Worm (Caenorhabditis elegans) whole organism, L2 larva: ENCODE measurements around the gene sri-78.
"Not testable (repeated sequence)": the region's sequence is repeated elsewhere in the genome, so short reads cannot be mapped to it uniquely, and the experiment has no call there.

Experiments used
- C34F6.9 ChIP-seq: fragments of 150-350 bp; optimal IDR thresholded peaks from 2 replicates; lab custom pipeline; 2014; ENCODE audit warnings: missing biosample characterization, missing genetic modification characterization
- F13H6.1 ChIP-seq: sonication (generic microtip); optimal IDR thresholded peaks from 2 replicates; lab custom pipeline; 2016; ENCODE audit warnings: missing genetic modification characterization, missing compliant biosample characterization
- R02D3.7 ChIP-seq: fragments of 150-350 bp; optimal IDR thresholded peaks from 2 replicates; lab custom pipeline; 2014; ENCODE audit warnings: missing biosample characterization, missing genetic modification characterization
- ZK546.5 ChIP-seq: sonication (generic microtip); optimal IDR thresholded peaks from 2 replicates; lab custom pipeline; 2017; ENCODE audit warnings: missing biosample characterization, missing genetic modification characterization
- alr-1 ChIP-seq: fragments of 150-350 bp; optimal IDR thresholded peaks from 2 replicates; lab custom pipeline; 2014; ENCODE audit warnings: missing biosample characterization, missing genetic modification characterization
- aly-2 ChIP-seq: fragments of 150-350 bp; optimal IDR thresholded peaks from 2 replicates; lab custom pipeline; 2014; ENCODE audit warnings: missing biosample characterization, missing genetic modification characterization
- ama-1 ChIP-seq: fragments of 150-350 bp; optimal IDR thresholded peaks from 2 replicates; lab custom pipeline; 2018; ENCODE audit warnings: inconsistent platforms
- ceh-16 ChIP-seq: fragments of 150-350 bp; optimal IDR thresholded peaks from 2 replicates; lab custom pipeline; 2014; ENCODE audit warnings: missing biosample characterization, missing genetic modification characterization
- dmd-4 ChIP-seq: sonication (generic microtip); optimal IDR thresholded peaks from 2 replicates; lab custom pipeline; 2017; ENCODE audit warnings: missing biosample characterization, missing genetic modification characterization
- egl-27 ChIP-seq: sonication (generic microtip); optimal IDR thresholded peaks from 3 replicates; lab custom pipeline; 2017; ENCODE audit warnings: missing biosample characterization, missing genetic modification reagents, missing genetic modification characterization
- elt-3 ChIP-seq: sonication (generic microtip); optimal IDR thresholded peaks from 2 replicates; lab custom pipeline; 2017; ENCODE audit warnings: missing biosample characterization, missing genetic modification characterization
- fos-1 ChIP-seq: fragments of 150-350 bp; optimal IDR thresholded peaks from 2 replicates; lab custom pipeline; 2014; ENCODE audit warnings: missing biosample characterization, missing genetic modification characterization
- gmeb-1 ChIP-seq: fragments of 150-350 bp; optimal IDR thresholded peaks from 2 replicates; lab custom pipeline; 2014; ENCODE audit warnings: missing biosample characterization, missing genetic modification characterization
- lin-11 ChIP-seq: fragments of 150-350 bp; sonication (generic microtip); optimal IDR thresholded peaks from 2 replicates; lab custom pipeline; 2014; ENCODE audit warnings: missing biosample characterization, missing genetic modification characterization, inconsistent platforms, mixed read lengths
- lin-13 ChIP-seq: fragments of 150-350 bp; optimal IDR thresholded peaks from 2 replicates; lab custom pipeline; 2014; ENCODE audit warnings: missing biosample characterization, missing genetic modification reagents, missing genetic modification characterization
- mab-5 ChIP-seq: fragments of 150-350 bp; optimal IDR thresholded peaks from 2 replicates; lab custom pipeline; 2014; ENCODE audit warnings: missing biosample characterization, missing genetic modification characterization
- mbf-1 ChIP-seq: sonication (generic microtip); optimal IDR thresholded peaks from 2 replicates; lab custom pipeline; 2017; ENCODE audit warnings: missing biosample characterization, missing genetic modification characterization
- mdl-1 ChIP-seq, 2 experiments: fragments of 150-350 bp in 1 of 2; sonication (generic microtip) in 1 of 2; optimal IDR thresholded peaks; 2 replicates each; lab custom pipeline; 2017; ENCODE audit warnings: missing biosample characterization in 2 of 2, missing genetic modification characterization in 2 of 2
- nhr-10 ChIP-seq: sonication (generic microtip); optimal IDR thresholded peaks from 2 replicates; lab custom pipeline; 2017; ENCODE audit warnings: missing biosample characterization, missing genetic modification characterization
- nhr-12 ChIP-seq: fragments of 150-350 bp; optimal IDR thresholded peaks from 2 replicates; lab custom pipeline; 2014; ENCODE audit warnings: missing biosample characterization, missing genetic modification characterization
- nhr-21 ChIP-seq: fragments of 150-350 bp; optimal IDR thresholded peaks from 2 replicates; lab custom pipeline; 2014; ENCODE audit warnings: missing biosample characterization, missing genetic modification characterization
- nhr-237 ChIP-seq: fragments of 150-350 bp; optimal IDR thresholded peaks from 2 replicates; lab custom pipeline; 2014; ENCODE audit warnings: missing biosample characterization, missing genetic modification characterization
- nhr-25 ChIP-seq: fragments of 150-350 bp; sonication (generic microtip); optimal IDR thresholded peaks from 3 replicates; lab custom pipeline; 2014; ENCODE audit warnings: missing biosample characterization, missing genetic modification characterization
- nhr-77 ChIP-seq: fragments of 150-350 bp; optimal IDR thresholded peaks from 2 replicates; lab custom pipeline; 2014; ENCODE audit warnings: missing biosample characterization, missing genetic modification characterization
- peb-1 ChIP-seq: fragments of 150-350 bp; optimal IDR thresholded peaks from 2 replicates; lab custom pipeline; 2014; ENCODE audit warnings: missing biosample characterization, missing genetic modification characterization
- sem-4 ChIP-seq: fragments of 150-350 bp; optimal IDR thresholded peaks from 2 replicates; lab custom pipeline; 2014; ENCODE audit warnings: missing biosample characterization, missing genetic modification reagents, missing genetic modification characterization
- sma-9 ChIP-seq, 2 experiments: fragments of 150-350 bp in 1 of 2; sonication (generic microtip) in 1 of 2; optimal IDR thresholded peaks; 2 replicates each; lab custom pipeline; 2014 to 2016; ENCODE audit warnings: missing genetic modification characterization in 2 of 2, mild to moderate bottlenecking in 1 of 2, missing biosample characterization in 1 of 2, missing compliant biosample characterization in 1 of 2, missing genetic modification reagents in 1 of 2, moderate library complexity in 1 of 2
- unc-55 ChIP-seq: fragments of 150-350 bp; sonication (generic microtip); optimal IDR thresholded peaks from 3 replicates; lab custom pipeline; 2014; ENCODE audit warnings: missing biosample characterization, missing genetic modification reagents, missing genetic modification characterization
- unc-62 ChIP-seq: fragments of 150-350 bp; optimal IDR thresholded peaks from 2 replicates; lab custom pipeline; 2014; ENCODE audit warnings: missing biosample characterization, missing genetic modification reagents, missing genetic modification characterization
- ztf-4 ChIP-seq: fragments of 150-350 bp; optimal IDR thresholded peaks from 2 replicates; lab custom pipeline; 2014; ENCODE audit warnings: missing biosample characterization, missing genetic modification characterization

The sri-78 gene

DNA sequence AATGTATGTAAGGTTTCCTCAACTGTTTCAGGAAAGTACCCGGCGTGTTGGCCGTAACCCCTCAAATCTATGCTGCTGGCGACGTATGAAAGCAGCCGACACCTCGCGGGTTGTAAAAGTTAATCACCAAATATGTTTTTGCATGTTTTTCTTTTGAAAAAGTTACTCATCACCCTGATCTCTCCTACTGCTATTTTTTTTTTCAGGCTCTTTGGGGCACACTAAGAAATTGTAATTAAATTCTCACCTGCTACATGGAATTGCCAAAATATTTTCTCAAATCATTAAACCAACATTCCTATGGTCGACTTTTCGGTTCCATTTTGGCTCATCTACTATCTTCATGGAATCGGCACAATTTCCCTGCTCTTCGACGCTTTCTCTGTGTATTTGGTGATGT lies at the start of gene sri-78:
Gene sri-78 (plus strand): TSS at position 301 of the 400 bp plus-strand sequence.
- not testable (repeated sequence) for TF ChIP-seq dmd-4, peb-1, alr-1 (tag; lab: Kevin White, UChicago)
- TF ChIP-seq, all 48 proteins: peak for 0; not testable (repeated sequence) for 48

DNA sequence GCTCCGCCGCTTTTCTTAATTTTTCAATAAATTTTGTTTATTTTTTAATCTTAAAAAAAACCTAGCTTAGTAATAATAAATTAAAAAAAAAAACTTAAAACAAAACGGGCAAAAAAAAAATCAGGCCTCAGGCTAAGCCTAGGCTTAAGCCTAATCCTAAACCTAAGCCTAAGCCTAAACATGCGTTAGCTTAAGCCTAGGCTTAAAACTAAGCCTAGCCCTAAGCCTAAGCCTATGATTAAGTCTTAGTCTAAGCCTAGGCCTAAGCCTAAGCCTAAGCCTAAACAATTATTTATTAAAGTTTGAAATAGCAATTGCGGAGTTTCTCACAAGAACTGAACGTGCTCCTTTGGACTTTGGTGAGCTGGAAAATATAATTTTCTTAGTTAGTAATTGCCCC lies 49.7 kb upstream of the sri-78 start:
- no peak for TF ChIP-seq alr-1 (tag; lab: Kevin White, UChicago)
- TF ChIP-seq nhr-10 (tag; lab: Kevin White, UChicago): no peak
- TF ChIP-seq nhr-21 (tag; lab: Kevin White, UChicago): no peak
- TF ChIP-seq aly-2 (tag; lab: Kevin White, UChicago): no peak
- TF ChIP-seq nhr-12 (tag; lab: Kevin White, UChicago): no peak
- no peak for TF ChIP-seq nhr-77 (tag; lab: Kevin White, UChicago)
- no peak for TF ChIP-seq egl-27 (tag; lab: Kevin White, UChicago)
- no peak for TF ChIP-seq sem-4 (tag; lab: Kevin White, UChicago)
- no peak for TF ChIP-seq nhr-237 (tag; lab: Kevin White, UChicago)
- TF ChIP-seq mbf-1 (tag; lab: Kevin White, UChicago): no peak
- no peak for TF ChIP-seq dmd-4 (tag; lab: Kevin White, UChicago)
- TF ChIP-seq mab-5 (tag; lab: Kevin White, UChicago): no peak
- no peak for TF ChIP-seq ceh-16 (tag; lab: Kevin White, UChicago)
- no peak for TF ChIP-seq elt-3
- TF ChIP-seq F13H6.1 (tag; lab: Kevin White, UChicago): no peak
- no peak for TF ChIP-seq unc-55 (GFP tag; lab: Kevin White, UChicago)
- TF ChIP-seq gmeb-1: no peak

DNA sequence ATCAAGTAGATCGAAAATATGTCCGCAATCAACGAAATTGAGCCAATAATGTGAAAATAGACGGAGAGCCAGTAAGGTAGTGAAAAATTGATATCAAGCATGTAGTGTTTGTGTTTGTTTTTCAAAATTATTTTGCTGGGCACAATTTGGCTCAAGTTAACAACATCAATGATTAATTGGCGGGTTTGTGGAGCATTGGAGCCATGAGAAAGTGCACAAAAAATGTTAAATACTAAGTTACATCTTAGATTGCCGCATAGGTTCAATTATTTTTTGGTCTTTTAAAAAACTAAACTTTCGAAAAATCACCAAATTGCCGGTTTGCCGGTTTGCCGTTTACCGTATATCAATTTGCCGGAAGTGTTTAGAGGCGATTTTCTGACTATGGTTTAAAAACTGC lies 47.2 kb upstream of the sri-78 start, which contains the start of gene sri-54:
Gene sri-54 (minus strand): TSS at position 101 of the 400 bp plus-strand sequence.
- TF ChIP-seq unc-55 (GFP tag; lab: Kevin White, UChicago): no peak
- no peak for TF ChIP-seq nhr-25 (tag; lab: Kevin White, UChicago)
- no peak for TF ChIP-seq C34F6.9 (tag; lab: Kevin White, UChicago)
- TF ChIP-seq nhr-10 (tag; lab: Kevin White, UChicago): no peak
- TF ChIP-seq nhr-237 (tag; lab: Kevin White, UChicago): no peak
- TF ChIP-seq unc-62 (GFP tag; lab: Kevin White, UChicago): no peak
- TF ChIP-seq lin-13 (GFP tag; lab: Kevin White, UChicago): no peak
- TF ChIP-seq F13H6.1 (tag; lab: Kevin White, UChicago): no peak
- TF ChIP-seq R02D3.7 (tag; lab: Kevin White, UChicago): no peak
- no peak for TF ChIP-seq nhr-77 (tag; lab: Kevin White, UChicago)
- TF ChIP-seq, all 48 proteins: peak for 0

DNA sequence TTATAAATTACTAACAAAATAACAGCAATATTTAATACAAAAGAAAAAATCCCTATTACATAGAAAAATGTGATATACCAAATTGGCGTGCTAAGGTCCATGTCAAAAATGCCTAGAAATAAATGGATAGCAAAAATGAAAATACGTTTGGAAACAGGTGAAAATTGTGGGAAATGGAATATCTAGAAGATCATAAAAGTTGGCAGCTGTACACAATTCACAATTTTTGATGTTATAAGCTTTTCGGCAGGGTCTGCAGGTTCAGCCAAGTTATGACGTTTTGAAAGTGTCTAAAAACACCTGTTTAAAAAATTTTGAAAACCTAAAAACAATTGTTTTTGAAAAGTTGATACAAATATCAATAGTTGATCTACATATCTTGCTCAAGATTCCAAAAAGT lies 42.1 kb upstream of the sri-78 start, which contains the start of gene sri-42:
Gene sri-42 (minus strand): TSS at position 101 of the 400 bp plus-strand sequence.
- TF ChIP-seq nhr-12 (tag; lab: Kevin White, UChicago); lin-11; F13H6.1 (tag; lab: Kevin White, UChicago): not testable (repeated sequence)

DNA sequence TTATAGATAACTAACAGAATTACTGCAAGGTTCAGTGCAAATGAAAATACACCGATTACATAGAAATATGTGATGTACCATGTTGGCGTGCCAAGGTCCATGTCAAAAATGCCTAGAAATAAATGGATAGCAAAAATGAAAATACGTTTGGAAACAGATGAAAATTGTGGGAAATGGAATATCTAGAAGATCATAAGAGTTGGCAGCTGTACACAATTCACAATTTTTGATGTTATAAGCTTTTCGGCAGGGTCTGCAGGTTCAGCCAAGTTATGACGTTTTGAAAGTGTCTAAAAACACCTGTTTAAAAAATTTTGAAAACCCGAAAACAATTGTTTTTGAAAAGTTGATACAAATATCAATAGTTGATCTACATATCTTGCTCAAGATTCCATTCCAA lies 40.4 kb upstream of the sri-78 start, which contains the start of gene sri-43:
Gene sri-43 (minus strand): TSS at position 101 of the 400 bp plus-strand sequence.
- not testable (repeated sequence) for TF ChIP-seq fos-1 (tag; lab: Kevin White, UChicago); elt-3; alr-1 (tag; lab: Kevin White, UChicago)

DNA sequence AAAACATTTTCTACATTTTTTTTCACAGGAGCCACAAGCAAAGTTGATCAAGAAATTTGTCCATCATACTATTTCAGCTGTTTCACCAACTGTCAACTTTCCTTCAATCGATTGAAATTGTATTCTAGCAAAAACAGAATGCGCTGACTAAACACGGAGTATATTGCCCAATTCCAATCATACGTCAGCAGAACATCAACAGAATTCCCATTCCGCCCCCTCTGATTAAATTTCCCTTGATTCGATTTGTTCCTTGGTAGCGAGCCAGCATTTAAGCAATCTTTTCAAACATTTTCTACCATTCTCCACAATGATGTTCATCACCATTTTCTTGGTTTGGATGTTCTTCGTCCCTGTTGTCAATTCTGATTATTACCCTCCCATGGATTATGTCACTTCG lies 39.1 kb upstream of the sri-78 start, which contains the start of gene T10D4.15:
Gene T10D4.15 (plus strand): TSS at position 301 of the 400 bp plus-strand sequence.
- TF ChIP-seq C34F6.9 (tag; lab: Kevin White, UChicago) (no peak), ZK546.5 (tag; lab: Kevin White, UChicago) (no peak), mdl-1 (tag; optimal IDR thresholded peaks at IDR 0.05; lab: Kevin White, UChicago) (no peak)

DNA sequence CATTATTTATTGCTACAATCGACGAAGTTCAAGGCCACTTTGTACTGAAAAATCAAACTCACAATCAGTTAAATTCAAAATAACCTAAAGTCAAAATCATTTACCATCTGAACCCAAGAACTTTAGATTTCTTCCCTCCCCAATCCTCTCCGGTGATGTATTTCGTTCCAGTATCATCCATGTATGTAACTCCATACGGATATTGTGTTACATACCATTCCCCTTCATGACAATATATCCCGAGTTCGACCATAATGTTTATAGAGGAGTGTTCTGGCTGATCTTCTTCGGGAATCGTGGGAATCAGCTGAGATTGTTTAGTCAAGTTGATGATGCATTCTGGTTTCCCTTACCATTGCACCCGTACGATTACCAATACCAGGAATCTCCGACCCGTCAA lies 36.6 kb upstream of the sri-78 start:
- TF ChIP-seq sma-9 (GFP tag; optimal IDR thresholded peaks at IDR 0.05; lab: Kevin White, UChicago) (no peak), sma-9 (tag; optimal IDR thresholded peaks at IDR 0.05; lab: Kevin White, UChicago) (no peak), lin-11 (no peak), ztf-4 (tag; lab: Kevin White, UChicago) (no peak), ama-1 (lab: Kevin White, UChicago) (no peak), lin-13 (GFP tag; lab: Kevin White, UChicago) (no peak), elt-3 (no peak)
